Worm (Caenorhabditis elegans) whole organism, young adult: ENCODE measurements around the gene F46F5.11.

ENCODE experiments used
- D2030.7 ChIP-seq: fragments of 200-800 bp; sonication (Bioruptor generic); IDR thresholded peaks from 2 replicates; pipeline ENCODE4 v1.3.6; 2022; ENCODE audit warnings: missing genetic modification reagents, missing genetic modification characterization, missing compliant biosample characterization
- F10E7.11 ChIP-seq: sonication (generic microtip); optimal IDR thresholded peaks from 2 replicates; lab custom pipeline; 2017; ENCODE audit warnings: mild to moderate bottlenecking, missing genetic modification characterization, moderate library complexity, missing compliant biosample characterization
- F39B2.1 ChIP-seq: fragments of 200-800 bp; sonication (Bioruptor generic); IDR thresholded peaks from 2 replicates; pipeline ENCODE4 v1.3.6; 2022; ENCODE audit warnings: missing genetic modification reagents, missing genetic modification characterization, missing compliant biosample characterization
- F55B11.4 ChIP-seq: sonication (generic microtip); optimal IDR thresholded peaks from 2 replicates; lab custom pipeline; 2016; ENCODE audit warnings: missing compliant biosample characterization, missing genetic modification characterization, borderline replicate concordance; ENCODE audit not compliant: insufficient read depth
- K11D2.4 ChIP-seq: fragments of 200-800 bp; sonication (Bioruptor generic); IDR thresholded peaks from 2 replicates; pipeline ENCODE4 v1.3.6; 2022; ENCODE audit warnings: missing genetic modification reagents, missing genetic modification characterization, missing compliant biosample characterization
- Y53G8AR.9 ChIP-seq: fragments of 200-800 bp; sonication (Bioruptor generic); conservative IDR thresholded peaks from 2 replicates; pipeline ENCODE4 v1.3.6; 2022; ENCODE audit warnings: missing genetic modification reagents, missing genetic modification characterization, missing compliant biosample characterization
- Y56A3A.18 ChIP-seq: fragments of 200-800 bp; sonication (Bioruptor generic); IDR thresholded peaks from 2 replicates; pipeline ENCODE4 v1.3.6; 2022; ENCODE audit warnings: missing genetic modification reagents, missing genetic modification characterization, missing compliant biosample characterization
- ZK185.1 ChIP-seq: sonication (generic microtip); optimal IDR thresholded peaks from 2 replicates; lab custom pipeline; 2016; ENCODE audit warnings: mild to moderate bottlenecking, missing genetic modification characterization, missing compliant biosample characterization; ENCODE audit not compliant: poor library complexity, severe bottlenecking
- ama-1 ChIP-seq, 3 experiments: fragments of 150-350 bp in 1 of 3; sonication (generic microtip) in 2 of 3; optimal IDR thresholded peaks; 2 replicates each; lab custom pipeline; 2014 to 2018; ENCODE audit warnings: missing biosample characterization in 2 of 3, missing genetic modification characterization in 2 of 3, missing genetic modification reagents in 2 of 3
- aptf-3 ChIP-seq: fragments of 200-800 bp; sonication (Bioruptor generic); IDR thresholded peaks from 2 replicates; pipeline ENCODE4 v1.3.6; 2022; ENCODE audit warnings: missing genetic modification characterization, missing compliant biosample characterization
- atf-7 ChIP-seq: sonication (generic microtip); optimal IDR thresholded peaks from 2 replicates; lab custom pipeline; 2017; ENCODE audit warnings: mild to moderate bottlenecking, missing genetic modification characterization, missing compliant biosample characterization
- attf-5 ChIP-seq: fragments of 200-800 bp; sonication (Bioruptor generic); optimal IDR thresholded peaks from 2 replicates; lab custom pipeline; 2018; ENCODE audit warnings: mild to moderate bottlenecking, missing genetic modification characterization, missing compliant biosample characterization
- ccch-3 ChIP-seq: fragments of 200-800 bp; sonication (Bioruptor generic); optimal IDR thresholded peaks from 2 replicates; lab custom pipeline; 2018; ENCODE audit warnings: mild to moderate bottlenecking, missing genetic modification characterization, missing compliant biosample characterization
- cebp-2 ChIP-seq: fragments of 200-800 bp; sonication (Bioruptor generic); IDR thresholded peaks from 2 replicates; pipeline ENCODE4 v1.3.6; 2022; ENCODE audit warnings: missing genetic modification characterization, missing compliant biosample characterization
- ceh-40 ChIP-seq: fragments of 200-800 bp; sonication (Bioruptor generic); IDR thresholded peaks from 2 replicates; pipeline ENCODE4 v1.3.6; 2022; ENCODE audit warnings: missing genetic modification characterization, missing compliant biosample characterization
- ceh-91 ChIP-seq: fragments of 200-800 bp; sonication (Bioruptor generic); IDR thresholded peaks from 2 replicates; pipeline ENCODE4 v1.3.6; 2022; ENCODE audit warnings: missing genetic modification reagents, missing genetic modification characterization, missing compliant biosample characterization
- efl-1 ChIP-seq: fragments of 150-350 bp; optimal IDR thresholded peaks from 2 replicates; lab custom pipeline; 2014; ENCODE audit warnings: missing biosample characterization, missing genetic modification reagents, missing genetic modification characterization
- ets-4 ChIP-seq: fragments of 200-800 bp; sonication (Bioruptor generic); optimal IDR thresholded peaks from 2 replicates; lab custom pipeline; 2018; ENCODE audit warnings: mild to moderate bottlenecking, missing genetic modification characterization, missing compliant biosample characterization
- hlh-26 ChIP-seq: fragments of 200-800 bp; sonication (Bioruptor generic); conservative IDR thresholded peaks from 2 replicates; pipeline ENCODE4 v1.3.6; 2022; ENCODE audit warnings: missing genetic modification reagents, missing genetic modification characterization, missing compliant biosample characterization
- hmg-20 ChIP-seq: fragments of 200-800 bp; sonication (Bioruptor generic); IDR thresholded peaks from 2 replicates; pipeline ENCODE4 v1.3.6; 2022; ENCODE audit warnings: missing genetic modification reagents, missing genetic modification characterization, missing compliant biosample characterization
- let-607 ChIP-seq, 2 experiments: fragments of 200-800 bp in 1 of 2; sonication (Bioruptor generic) in 1 of 2; sonication (generic microtip) in 1 of 2; optimal IDR thresholded peaks; 2 replicates each; lab custom pipeline; 2016 to 2018; ENCODE audit warnings: mild to moderate bottlenecking in 2 of 2, missing compliant biosample characterization in 2 of 2, missing genetic modification characterization in 2 of 2, moderate library complexity in 2 of 2, missing genotype in 1 of 2
- lir-1 ChIP-seq: fragments of 200-800 bp; sonication (Bioruptor generic); conservative IDR thresholded peaks from 2 replicates; pipeline ENCODE4 v1.3.6; 2022; ENCODE audit warnings: missing genetic modification reagents, missing genetic modification characterization, missing compliant biosample characterization
- lsl-1 ChIP-seq: fragments of 200-800 bp; sonication (Bioruptor generic); optimal IDR thresholded peaks from 2 replicates; lab custom pipeline; 2018; ENCODE audit warnings: mild to moderate bottlenecking, missing genetic modification characterization, moderate library complexity, missing compliant biosample characterization
- mxl-1 ChIP-seq: sonication (generic microtip); optimal IDR thresholded peaks from 2 replicates; lab custom pipeline; 2016; ENCODE audit warnings: missing genetic modification characterization, missing compliant biosample characterization
- nfya-2 ChIP-seq: fragments of 200-800 bp; sonication (Bioruptor generic); IDR thresholded peaks from 2 replicates; pipeline ENCODE4 v1.3.6; 2022; ENCODE audit warnings: missing genetic modification reagents, missing genetic modification characterization, missing compliant biosample characterization
- nhr-27 ChIP-seq: fragments of 200-800 bp; sonication (Bioruptor generic); optimal IDR thresholded peaks from 2 replicates; lab custom pipeline; 2018; ENCODE audit warnings: mild to moderate bottlenecking, missing genetic modification characterization, moderate library complexity, missing compliant biosample characterization
- nhr-80 ChIP-seq: sonication (generic microtip); optimal IDR thresholded peaks from 2 replicates; lab custom pipeline; 2016; ENCODE audit warnings: missing genetic modification characterization, missing compliant biosample characterization
- pha-4 ChIP-seq: fragments of 150-350 bp; sonication (generic microtip); optimal IDR thresholded peaks from 2 replicates; lab custom pipeline; 2014; ENCODE audit warnings: missing biosample characterization, missing genetic modification reagents, missing genetic modification characterization
- rec-8 ChIP-seq, 2 experiments: sonication (generic microtip); optimal IDR thresholded peaks; 2 replicates each; lab custom pipeline; 2016; ENCODE audit warnings: mild to moderate bottlenecking in 2 of 2, missing genetic modification characterization in 2 of 2, missing genetic modification reagents in 2 of 2, missing genotype in 2 of 2, missing biosample characterization in 1 of 2, missing compliant biosample characterization in 1 of 2, moderate library complexity in 1 of 2
- sdz-38 ChIP-seq: sonication (generic microtip); optimal IDR thresholded peaks from 2 replicates; lab custom pipeline; 2016; ENCODE audit warnings: missing genotype, missing genetic modification characterization, missing compliant biosample characterization
- somi-1 ChIP-seq: fragments of 200-800 bp; sonication (Bioruptor generic); optimal IDR thresholded peaks from 2 replicates; lab custom pipeline; 2018; ENCODE audit warnings: mild to moderate bottlenecking, missing genetic modification characterization, missing compliant biosample characterization
- tbp1 ChIP-seq: fragments of 200-800 bp; sonication (Bioruptor generic); optimal IDR thresholded peaks from 2 replicates; lab custom pipeline; 2018; ENCODE audit warnings: mild to moderate bottlenecking, missing genetic modification characterization, missing compliant biosample characterization
- tbx-9 ChIP-seq: sonication (generic microtip); optimal IDR thresholded peaks from 2 replicates; lab custom pipeline; 2016; ENCODE audit warnings: borderline replicate concordance, missing genetic modification characterization, inconsistent platforms, missing compliant biosample characterization
- unc-130 ChIP-seq: sonication (generic microtip); optimal IDR thresholded peaks from 2 replicates; lab custom pipeline; 2016; ENCODE audit warnings: missing genetic modification reagents, missing genetic modification characterization, missing compliant biosample characterization
- unc-62 ChIP-seq: fragments of 150-350 bp; optimal IDR thresholded peaks from 2 replicates; lab custom pipeline; 2014; ENCODE audit warnings: missing biosample characterization, missing genetic modification reagents, missing genetic modification characterization
- zfh-2 ChIP-seq: fragments of 200-800 bp; sonication (Bioruptor generic); conservative IDR thresholded peaks from 2 replicates; pipeline ENCODE4 v1.3.6; 2022; ENCODE audit warnings: missing genetic modification reagents, missing genetic modification characterization, missing compliant biosample characterization
- ztf-25 ChIP-seq: fragments of 200-800 bp; sonication (Bioruptor generic); IDR thresholded peaks from 2 replicates; pipeline ENCODE4 v1.3.6; 2022; ENCODE audit warnings: missing genetic modification reagents, missing genetic modification characterization, missing compliant biosample characterization
- ztf-26 ChIP-seq: sonication (generic microtip); optimal IDR thresholded peaks from 2 replicates; lab custom pipeline; 2017; ENCODE audit warnings: missing genetic modification characterization, missing compliant biosample characterization
- ztf-3 ChIP-seq: fragments of 200-800 bp; sonication (Bioruptor generic); optimal IDR thresholded peaks from 2 replicates; lab custom pipeline; 2018; ENCODE audit warnings: mild to moderate bottlenecking, missing genetic modification characterization, missing compliant biosample characterization

F46F5.11 gene

ce11 chrII:797445-797844, 11.1 kb upstream of the F46F5.11 start:
- TF ChIP-seq F10E7.11 (tag; lab: Kevin White, UChicago), result no peak
- TF ChIP-seq nhr-27 (tag; lab: Kevin White, UChicago), result no peak
- no peak for TF ChIP-seq Y56A3A.18 (GFP tag; lab: Robert Waterston, UW)
- no peak for TF ChIP-seq ceh-40 (GFP tag; lab: Robert Waterston, UW)
- TF ChIP-seq K11D2.4 (GFP tag; lab: Robert Waterston, UW), result no peak
- no peak for TF ChIP-seq attf-5 (GFP tag; lab: Kevin White, UChicago)
- no peak for TF ChIP-seq aptf-3 (GFP tag; lab: Robert Waterston, UW)
- TF ChIP-seq lsl-1 (GFP tag; lab: Kevin White, UChicago), result no peak
- no peak for TF ChIP-seq nhr-80
- TF ChIP-seq unc-130 (GFP tag; lab: Kevin White, UChicago), result no peak
- no peak for TF ChIP-seq hmg-20 (GFP tag; lab: Robert Waterston, UW)
- TF ChIP-seq unc-62 (GFP tag; lab: Kevin White, UChicago), result no peak
- TF ChIP-seq ets-4 (GFP tag; lab: Kevin White, UChicago), result no peak
- TF ChIP-seq, all 124 proteins: peak for 0

- TF ChIP-seq atf-7 (tag; lab: Kevin White, UChicago) (no peak), sdz-38 (tag; lab: Kevin White, UChicago) (no peak), pha-4 (tag; lab: Kevin White, UChicago) (no peak), aptf-3 (GFP tag; lab: Robert Waterston, UW) (no peak), tbp1 (no peak), somi-1 (GFP tag; lab: Kevin White, UChicago) (no peak), efl-1 (GFP tag; lab: Kevin White, UChicago) (no peak), ztf-26 (no peak), ztf-3 (GFP tag; lab: Kevin White, UChicago) (no peak)
Observed at ce11 chrII:799700-800099, 8.9 kb upstream of the F46F5.11 start, which contains the start of gene F46F5.14. TSS of gene F46F5.14 (plus strand) at chrII:800000.

- TF ChIP-seq F55B11.4 (tag; lab: Kevin White, UChicago), result no peak
Observed at ce11 chrII:803009-803408, 5.5 kb upstream of the F46F5.11 start, which contains the start of gene F46F5.13. TSS of gene F46F5.13 (plus strand) at chrII:803309.

- no peak for TF ChIP-seq sdz-38 (tag; lab: Kevin White, UChicago)
- TF ChIP-seq lir-1 (GFP tag; lab: Robert Waterston, UW), result no peak
- peak; percentile 66; the same call in 1 of the 2 replicates for TF ChIP-seq zfh-2 (GFP tag; lab: Robert Waterston, UW)
- no peak for TF ChIP-seq ccch-3 (GFP tag; lab: Kevin White, UChicago)
- TF ChIP-seq K11D2.4 (GFP tag; lab: Robert Waterston, UW), result no peak
- TF ChIP-seq, all 124 proteins: peak for 1
Observed at ce11 chrII:812917-813316, 4.4 kb downstream of the F46F5.11 start, which contains the start of gene F46F5.5. TSS of gene F46F5.5 (minus strand) at chrII:813017.

ce11 chrII:814737-815136, 6.2 kb downstream of the F46F5.11 start, which contains the start of gene msrp-3:
TSS of gene msrp-3 (minus strand) at chrII:814837.
- TF ChIP-seq mxl-1 (tag; lab: Kevin White, UChicago), result no peak
- TF ChIP-seq atf-7 (tag; lab: Kevin White, UChicago), result no peak
- TF ChIP-seq rec-8 (tag; optimal IDR thresholded peaks at IDR 0.05; lab: Kevin White, UChicago), result no peak
- no peak for TF ChIP-seq ZK185.1 (tag; lab: Kevin White, UChicago)
- no peak for TF ChIP-seq Y53G8AR.9

DNA sequence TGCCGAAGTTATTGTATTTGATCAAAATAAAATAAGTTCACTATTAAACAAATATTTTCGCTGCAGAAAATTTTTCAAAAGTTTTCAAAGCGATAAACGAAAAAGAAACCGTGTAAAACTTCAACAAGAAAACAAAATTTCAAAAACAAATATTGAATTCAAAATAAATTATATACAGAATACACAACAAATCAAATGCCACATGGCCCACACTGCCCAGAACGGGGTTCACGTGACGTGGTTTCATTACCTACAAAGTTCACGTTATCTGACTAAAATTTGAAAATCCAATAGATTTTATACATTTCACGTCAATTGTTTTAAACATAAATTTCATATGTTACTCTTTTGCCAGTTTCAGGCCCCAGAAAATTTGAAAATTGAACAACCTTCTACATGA, 12.0 kb downstream of the F46F5.11 start, which contains the start of gene F46F5.7:
F46F5.7 (minus strand) TSS at position 101 of the 400 bp plus-strand sequence.
- TF ChIP-seq let-607 (tag; optimal IDR thresholded peaks at IDR 0.05; lab: Kevin White, UChicago) (no peak), F39B2.1 (GFP tag; lab: Robert Waterston, UW) (no peak), cebp-2 (GFP tag; lab: Robert Waterston, UW) (no peak), nfya-2 (GFP tag; lab: Robert Waterston, UW) (no peak), ztf-25 (GFP tag; lab: Robert Waterston, UW) (no peak), hlh-26 (no peak), tbx-9 (tag; lab: Kevin White, UChicago) (no peak), D2030.7 (no peak), lsl-1 (GFP tag; lab: Kevin White, UChicago) (no peak), lir-1 (GFP tag; lab: Robert Waterston, UW) (no peak), efl-1 (GFP tag; lab: Kevin White, UChicago) (no peak), ama-1 (optimal IDR thresholded peaks at IDR 0.05; lab: Kevin White, UChicago) (no peak), ama-1 (GFP tag; optimal IDR thresholded peaks at IDR 0.05; lab: Kevin White, UChicago) (no peak), ceh-91 (no peak)
